Worm (Caenorhabditis elegans): Measurements from ENCODE around the gene tag-196.

- no peak for TF ChIP-seq ceh-13 (GFP tag; optimal IDR thresholded peaks at IDR 0.05)
- no peak for TF ChIP-seq ama-1 (optimal IDR thresholded peaks at IDR 0.05)
- TF ChIP-seq scrt-1 (GFP tag; IDR thresholded peaks at IDR 0.05): no peak
Observed at ce11 chrV:8588079-8588478, 6.6 kb upstream of the tag-196 start, which contains the start of gene C10B5.3.
